Worm (Caenorhabditis elegans) whole organism, late embryonic: ENCODE data around the gene best-9.

Experiments used
- ama-1 ChIP-seq: fragments of 150-350 bp; optimal IDR thresholded peaks from 2 replicates; lab custom pipeline; 2014
- elt-2 ChIP-seq: sonication (generic microtip); optimal IDR thresholded peaks from 2 replicates; lab custom pipeline; 2016; ENCODE audit warnings: missing genetic modification reagents, missing genetic modification characterization, missing compliant biosample characterization
- fkh-10 ChIP-seq: fragments of 150-350 bp; optimal IDR thresholded peaks from 2 replicates; lab custom pipeline; 2014; ENCODE audit warnings: missing biosample characterization, missing genetic modification reagents, missing genetic modification characterization
- lin-11 ChIP-seq: fragments of 200-800 bp; sonication (Bioruptor generic); optimal IDR thresholded peaks from 2 replicates; lab custom pipeline; 2018; ENCODE audit warnings: mild to moderate bottlenecking, missing genetic modification characterization, missing compliant biosample characterization

DNA sequence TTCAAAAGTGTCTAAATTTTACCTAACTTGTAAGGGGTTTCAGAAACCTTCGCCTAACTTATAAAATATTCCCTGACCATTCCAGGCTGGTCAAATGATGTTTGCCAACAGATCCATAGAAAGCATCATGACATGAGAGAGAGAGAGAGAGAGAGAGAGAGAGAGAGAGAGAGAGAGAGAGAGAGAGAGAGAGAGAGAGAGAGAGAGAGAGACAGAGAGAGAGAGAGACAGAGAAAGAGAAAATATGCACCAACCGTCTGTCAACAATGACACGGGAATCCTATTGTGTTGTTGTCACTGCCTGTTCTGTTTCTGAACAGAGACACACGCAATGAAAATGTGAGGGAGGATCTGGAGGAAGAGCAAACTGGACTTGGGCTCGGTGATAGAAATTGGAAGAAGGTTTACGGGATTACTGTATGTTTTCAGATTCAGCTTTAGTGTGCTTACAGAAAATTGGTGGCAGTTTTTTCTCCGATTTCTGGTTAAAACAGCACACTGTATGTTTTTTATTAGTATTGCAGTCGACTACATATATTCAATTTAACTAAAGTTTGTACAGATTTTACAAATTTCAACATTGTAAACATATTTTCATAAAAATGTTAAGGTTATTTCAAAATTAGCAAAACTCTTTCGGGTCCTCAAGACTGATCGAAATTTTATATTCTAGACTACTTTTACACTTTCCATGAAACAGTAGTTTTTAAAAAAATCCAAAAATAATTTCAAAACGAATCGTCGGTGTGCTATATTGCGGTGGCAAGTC, 15.6 kb downstream of the best-9 start:
- TF ChIP-seq elt-2 (tag; lab: Kevin White, UChicago) (no peak), ama-1 (lab: Kevin White, UChicago) (no peak), lin-11 (peak; percentile 9), fkh-10 (GFP tag; lab: Kevin White, UChicago) (no peak)
